Worm (Caenorhabditis elegans) whole organism, L1 larva: ENCODE data around the gene bath-24.

Experiments
- C04F5.9 ChIP-seq: sonication (generic microtip); optimal IDR thresholded peaks from 2 replicates; lab custom pipeline; 2016; ENCODE audit warnings: missing genetic modification characterization, missing compliant biosample characterization
- aha-1 ChIP-seq: fragments of 150-350 bp; optimal IDR thresholded peaks from 2 replicates; lab custom pipeline; 2014; ENCODE audit warnings: missing biosample characterization, missing genetic modification characterization
- aly-2 ChIP-seq: fragments of 150-350 bp; optimal IDR thresholded peaks from 2 replicates; lab custom pipeline; 2014; ENCODE audit warnings: missing biosample characterization, missing genetic modification characterization
- blmp-1 ChIP-seq: fragments of 150-350 bp; optimal IDR thresholded peaks from 2 replicates; lab custom pipeline; 2014; ENCODE audit warnings: missing biosample characterization, missing genetic modification characterization
- ceh-63 ChIP-seq: fragments of 200-800 bp; sonication (Bioruptor generic); optimal IDR thresholded peaks from 2 replicates; lab custom pipeline; 2018; ENCODE audit warnings: mild to moderate bottlenecking, missing genetic modification characterization, missing compliant biosample characterization
- ceh-82 ChIP-seq, 3 experiments: fragments of 150-350 bp in 1 of 3; sonication (generic microtip) in 2 of 3; optimal IDR thresholded peaks; 2 replicates each; lab custom pipeline; 2014 to 2017; ENCODE audit warnings: missing biosample characterization in 3 of 3, missing genetic modification characterization in 3 of 3
- ceh-88 ChIP-seq: fragments of 200-800 bp; sonication (Bioruptor generic); IDR thresholded peaks from 2 replicates; pipeline ENCODE4 v1.3.6; 2022; ENCODE audit warnings: missing genetic modification characterization, missing compliant biosample characterization
- ceh-90 ChIP-seq: sonication (generic microtip); optimal IDR thresholded peaks from 2 replicates; lab custom pipeline; 2016; ENCODE audit warnings: missing genetic modification characterization, missing compliant biosample characterization
- dpl-1 ChIP-seq, 3 experiments: fragments of 150-350 bp in 2 of 3; sonication (generic microtip) in 1 of 3; optimal IDR thresholded peaks; 2 replicates each; lab custom pipeline; 2014 to 2017; ENCODE audit warnings: missing biosample characterization in 3 of 3, missing genetic modification characterization in 3 of 3, missing genetic modification reagents in 3 of 3
- dsc-1 ChIP-seq: sonication (generic microtip); optimal IDR thresholded peaks from 2 replicates; lab custom pipeline; 2016; ENCODE audit warnings: mild to moderate bottlenecking, missing genetic modification characterization, missing compliant biosample characterization
- efl-1 ChIP-seq, 4 experiments: fragments of 150-350 bp; optimal IDR thresholded peaks in 3 of 4; peaks in 1 of 4; 1 replicate in 1 of 4; 2 replicates in 3 of 4; lab custom pipeline; 2014; ENCODE audit warnings: missing biosample characterization in 2 of 4, missing genetic modification characterization in 2 of 4, missing genetic modification reagents in 2 of 4
- efl-3 ChIP-seq: fragments of 200-800 bp; sonication (Bioruptor generic); optimal IDR thresholded peaks from 2 replicates; lab custom pipeline; 2018; ENCODE audit warnings: mild to moderate bottlenecking, missing genetic modification characterization, missing compliant biosample characterization
- egl-13 ChIP-seq: sonication (generic microtip); optimal IDR thresholded peaks from 2 replicates; lab custom pipeline; 2016; ENCODE audit warnings: missing genotype, missing genetic modification reagents, missing genetic modification characterization, missing compliant biosample characterization
- elt-2 ChIP-seq: sonication (generic microtip); optimal IDR thresholded peaks from 2 replicates; lab custom pipeline; 2016; ENCODE audit warnings: missing genetic modification characterization, mild to moderate bottlenecking, inconsistent platforms, missing compliant biosample characterization, missing genetic modification reagents
- ets-5 ChIP-seq: fragments of 200-800 bp; sonication (Bioruptor generic); IDR thresholded peaks from 2 replicates; pipeline ENCODE4 v1.3.6; 2022; ENCODE audit warnings: missing genetic modification characterization, missing compliant biosample characterization
- fkh-10 ChIP-seq: sonication (generic microtip); optimal IDR thresholded peaks from 2 replicates; lab custom pipeline; 2017; ENCODE audit warnings: missing biosample characterization, missing genetic modification reagents, missing genetic modification characterization
- fkh-8 ChIP-seq: sonication (generic microtip); optimal IDR thresholded peaks from 2 replicates; lab custom pipeline; 2016; ENCODE audit warnings: mild to moderate bottlenecking, missing genetic modification characterization, missing compliant biosample characterization
- fos-1 ChIP-seq: fragments of 150-350 bp; optimal IDR thresholded peaks from 2 replicates; lab custom pipeline; 2014; ENCODE audit warnings: missing biosample characterization, missing genetic modification characterization
- grh-1 ChIP-seq: fragments of 200-800 bp; sonication (Bioruptor generic); IDR thresholded peaks from 2 replicates; pipeline ENCODE4 v1.3.6; 2022; ENCODE audit warnings: missing genetic modification reagents, missing genetic modification characterization, missing compliant biosample characterization
- hlh-17 ChIP-seq: fragments of 200-800 bp; sonication (Bioruptor generic); optimal IDR thresholded peaks from 2 replicates; lab custom pipeline; 2018; ENCODE audit warnings: missing genetic modification characterization, mild to moderate bottlenecking, missing compliant biosample characterization, moderate library complexity, borderline replicate concordance
- hpl-2 ChIP-seq: fragments of 150-350 bp; optimal IDR thresholded peaks from 2 replicates; lab custom pipeline; 2014; ENCODE audit warnings: missing biosample characterization, missing genetic modification reagents, missing genetic modification characterization
- isw-1 ChIP-seq: fragments of 200-800 bp; sonication (Bioruptor generic); IDR thresholded peaks from 2 replicates; pipeline ENCODE4 v1.3.6; 2022; ENCODE audit warnings: missing genetic modification characterization, missing compliant biosample characterization
- jun-1 ChIP-seq: fragments of 150-350 bp; optimal IDR thresholded peaks from 2 replicates; lab custom pipeline; 2014; ENCODE audit warnings: missing biosample characterization, missing genetic modification reagents, missing genetic modification characterization
- lin-13 ChIP-seq: fragments of 150-350 bp; optimal IDR thresholded peaks from 2 replicates; lab custom pipeline; 2014; ENCODE audit warnings: missing biosample characterization, missing genetic modification reagents, missing genetic modification characterization
- lin-14 ChIP-seq: fragments of 200-800 bp; sonication (Bioruptor generic); optimal IDR thresholded peaks from 2 replicates; lab custom pipeline; 2018; ENCODE audit warnings: mild to moderate bottlenecking, missing genetic modification characterization, moderate library complexity, missing compliant biosample characterization
- lin-15B ChIP-seq: fragments of 150-350 bp; sonication (generic microtip); optimal IDR thresholded peaks from 3 replicates; lab custom pipeline; 2014; ENCODE audit warnings: missing biosample characterization, missing genetic modification characterization
- lin-35 ChIP-seq, 2 experiments: fragments of 150-350 bp; optimal IDR thresholded peaks; 2 replicates each; lab custom pipeline; 2014; ENCODE audit warnings: missing biosample characterization in 2 of 2, missing genetic modification characterization in 2 of 2, missing genetic modification reagents in 2 of 2
- lin-39 ChIP-seq: fragments of 150-350 bp; optimal IDR thresholded peaks from 2 replicates; lab custom pipeline; 2014; ENCODE audit warnings: missing biosample characterization, missing genetic modification reagents, missing genetic modification characterization
- lir-3 ChIP-seq: sonication (generic microtip); optimal IDR thresholded peaks from 2 replicates; lab custom pipeline; 2016; ENCODE audit warnings: mild to moderate bottlenecking, missing genetic modification characterization, moderate library complexity, missing compliant biosample characterization; ENCODE audit not compliant: poor library complexity
- lsy-2 ChIP-seq, 2 experiments: fragments of 150-350 bp; optimal IDR thresholded peaks; 2 replicates each; lab custom pipeline; 2014; ENCODE audit warnings: missing biosample characterization in 2 of 2, missing genetic modification characterization in 2 of 2
- mdl-1 ChIP-seq, 2 experiments: fragments of 150-350 bp; optimal IDR thresholded peaks; 2 replicates each; lab custom pipeline; 2014 to 2017; ENCODE audit warnings: missing biosample characterization in 2 of 2, missing genetic modification characterization in 2 of 2, inconsistent platforms in 1 of 2
- mef-2 ChIP-seq: fragments of 150-350 bp; optimal IDR thresholded peaks from 2 replicates; lab custom pipeline; 2014; ENCODE audit warnings: missing biosample characterization, missing genetic modification characterization
- mep-1 ChIP-seq: fragments of 150-350 bp; optimal IDR thresholded peaks from 2 replicates; lab custom pipeline; 2014; ENCODE audit warnings: missing biosample characterization, missing genetic modification characterization
- nhr-11 ChIP-seq: fragments of 150-350 bp; optimal IDR thresholded peaks from 2 replicates; lab custom pipeline; 2014; ENCODE audit warnings: missing biosample characterization, missing genetic modification characterization
- nhr-20 ChIP-seq: sonication (generic microtip); optimal IDR thresholded peaks from 2 replicates; lab custom pipeline; 2016; ENCODE audit warnings: mild to moderate bottlenecking, missing genetic modification characterization, missing compliant biosample characterization
- nhr-28 ChIP-seq: fragments of 150-350 bp; optimal IDR thresholded peaks from 2 replicates; lab custom pipeline; 2014; ENCODE audit warnings: missing biosample characterization, missing genetic modification characterization
- nhr-71 ChIP-seq: sonication (generic microtip); optimal IDR thresholded peaks from 2 replicates; lab custom pipeline; 2016; ENCODE audit warnings: mild to moderate bottlenecking, missing genetic modification characterization, moderate library complexity, missing compliant biosample characterization
- nhr-85 ChIP-seq: sonication (generic microtip); peaks from one replicate; lab custom pipeline; 2016; ENCODE audit warnings: missing genetic modification characterization, inconsistent platforms, missing compliant biosample characterization
- nhr-90 ChIP-seq: sonication (generic microtip); optimal IDR thresholded peaks from 2 replicates; lab custom pipeline; 2016; ENCODE audit warnings: mild to moderate bottlenecking, missing genetic modification characterization, missing compliant biosample characterization; ENCODE audit not compliant: poor library complexity
- pag-3 ChIP-seq: sonication (generic microtip); optimal IDR thresholded peaks from 2 replicates; lab custom pipeline; 2017; ENCODE audit warnings: missing genetic modification characterization, mild to moderate bottlenecking, missing compliant biosample characterization, antibody characterized with exemption, borderline replicate concordance; ENCODE audit not compliant: insufficient read depth
- pax-3 ChIP-seq: fragments of 200-800 bp; sonication (Bioruptor generic); optimal IDR thresholded peaks from 2 replicates; lab custom pipeline; 2018; ENCODE audit warnings: mild to moderate bottlenecking, missing genetic modification characterization, moderate library complexity, missing compliant biosample characterization
- skn-1 ChIP-seq: fragments of 150-350 bp; optimal IDR thresholded peaks from 2 replicates; lab custom pipeline; 2014; ENCODE audit warnings: missing biosample characterization, missing genetic modification characterization
- snpc-4 ChIP-seq: fragments of 150-350 bp; optimal IDR thresholded peaks from 2 replicates; lab custom pipeline; 2014; ENCODE audit warnings: missing biosample characterization, missing genetic modification characterization
- sox-4 ChIP-seq: sonication (generic microtip); optimal IDR thresholded peaks from 2 replicates; lab custom pipeline; 2016; ENCODE audit warnings: missing genetic modification characterization, missing compliant biosample characterization
- sptf-1 ChIP-seq: fragments of 150-350 bp; optimal IDR thresholded peaks from 2 replicates; lab custom pipeline; 2014; ENCODE audit warnings: missing biosample characterization, missing genetic modification characterization
- unc-130 ChIP-seq: fragments of 150-350 bp; optimal IDR thresholded peaks from 2 replicates; lab custom pipeline; 2017; ENCODE audit warnings: missing biosample characterization, missing genetic modification characterization, inconsistent platforms
- unc-62 ChIP-seq: fragments of 150-350 bp; optimal IDR thresholded peaks from 2 replicates; lab custom pipeline; 2014; ENCODE audit warnings: missing biosample characterization, missing genetic modification reagents, missing genetic modification characterization
- unc-86 ChIP-seq: sonication (generic microtip); optimal IDR thresholded peaks from 2 replicates; lab custom pipeline; 2016; ENCODE audit warnings: missing genetic modification characterization, missing compliant biosample characterization
- unc-98 ChIP-seq: fragments of 200-800 bp; sonication (Bioruptor generic); IDR thresholded peaks from 2 replicates; pipeline ENCODE4 v1.3.6; 2022; ENCODE audit warnings: missing genetic modification characterization, missing compliant biosample characterization
- vab-15 ChIP-seq: sonication (generic microtip); optimal IDR thresholded peaks from 2 replicates; lab custom pipeline; 2017; ENCODE audit warnings: missing genotype, mild to moderate bottlenecking, missing genetic modification characterization, missing compliant biosample characterization
- xbp-1 ChIP-seq: sonication (generic microtip); optimal IDR thresholded peaks from 2 replicates; lab custom pipeline; 2016; ENCODE audit warnings: missing genetic modification characterization, missing compliant biosample characterization
- zag-1 ChIP-seq: fragments of 150-350 bp; optimal IDR thresholded peaks from 2 replicates; lab custom pipeline; 2014; ENCODE audit warnings: missing biosample characterization, missing genetic modification characterization
- zip-4 ChIP-seq: fragments of 200-800 bp; sonication (Bioruptor generic); optimal IDR thresholded peaks from 2 replicates; lab custom pipeline; 2018; ENCODE audit warnings: mild to moderate bottlenecking, missing genetic modification characterization, moderate library complexity, missing compliant biosample characterization

The bath-24 gene

ce11 chrII:2058985-2059384, 13.6 kb upstream of the bath-24 start, which contains the start of gene F07E5.5 (continued):
- TF ChIP-seq hpl-2 (GFP tag; lab: Kevin White, UChicago) (no peak), fkh-8 (tag; lab: Kevin White, UChicago) (peak; percentile 43), ceh-82 (tag; optimal IDR thresholded peaks at IDR 0.05; lab: Kevin White, UChicago) (peak; percentile 19 to 66 (median 64)), blmp-1 (tag; lab: Kevin White, UChicago) (peak; percentile 13), aly-2 (tag; lab: Kevin White, UChicago) (no peak), sox-4 (tag; lab: Kevin White, UChicago) (no peak), lin-13 (GFP tag; lab: Kevin White, UChicago) (peak; percentile 4), mef-2 (tag; lab: Kevin White, UChicago) (no peak), lin-15B (tag; lab: Kevin White, UChicago) (peak; percentile 41), lsy-2 (tag; optimal IDR thresholded peaks at IDR 0.05; lab: Kevin White, UChicago) (peak; percentile 96 to 98), mep-1 (tag; lab: Kevin White, UChicago) (peak; percentile 77), zip-4 (GFP tag; lab: Kevin White, UChicago) (no peak), fos-1 (no peak), nhr-11 (peak; percentile 14), nhr-71 (tag; lab: Kevin White, UChicago) (no peak), unc-86 (tag; lab: Kevin White, UChicago) (peak; percentile 10), hlh-17 (GFP tag; lab: Kevin White, UChicago) (no peak), xbp-1 (tag; lab: Kevin White, UChicago) (peak; percentile 45), unc-130 (peak; percentile 79), mdl-1 (tag; optimal IDR thresholded peaks at IDR 0.05; lab: Kevin White, UChicago) (peak in 1 of 2 experiments; percentile 14), C04F5.9 (no peak), pag-3 (tag; lab: Kevin White, UChicago) (no peak), lir-3 (tag; lab: Kevin White, UChicago) (no peak), nhr-90 (tag; lab: Kevin White, UChicago) (no peak), elt-2 (tag; lab: Kevin White, UChicago) (peak; percentile 28), dpl-1 (GFP tag; optimal IDR thresholded peaks at IDR 0.05; lab: Kevin White, UChicago) (peak; percentile 54 to 78 (median 74)), ceh-90 (tag; lab: Kevin White, UChicago) (no peak), nhr-85 (tag; lab: Kevin White, UChicago) (peak; percentile 68), grh-1 (GFP tag; lab: Robert Waterston, UW) (no peak), nhr-28 (tag; lab: Kevin White, UChicago) (no peak), aha-1 (tag; lab: Kevin White, UChicago) (no peak), lin-35 (GFP tag; optimal IDR thresholded peaks at IDR 0.05; lab: Kevin White, UChicago) (peak; percentile 61 to 77), skn-1 (tag; lab: Kevin White, UChicago) (peak; percentile 55), ets-5 (no peak), sptf-1 (no peak), isw-1 (GFP tag; lab: Robert Waterston, UW) (peak; percentile 25), nhr-20 (tag; lab: Kevin White, UChicago) (no peak), lin-39 (tag; lab: Kevin White, UChicago) (peak; percentile 5), ceh-63 (GFP tag; lab: Kevin White, UChicago) (no peak), ceh-88 (GFP tag; lab: Robert Waterston, UW) (no peak), snpc-4 (tag; lab: Kevin White, UChicago) (peak; percentile 23), efl-3 (no peak), zag-1 (tag; lab: Kevin White, UChicago) (no peak), vab-15 (tag; lab: Kevin White, UChicago) (peak; percentile 27), egl-13 (tag; lab: Kevin White, UChicago) (no peak), efl-1 (optimal IDR thresholded peaks at IDR 0.05; lab: Kevin White, UChicago) (peak; percentile 75 to 78), efl-1 (GFP tag; optimal IDR thresholded peaks at IDR 0.05 in 1 of 2; lab: Kevin White, UChicago) (peak; percentile 75 to 97), pax-3 (tag; lab: Kevin White, UChicago) (no peak), unc-98 (no peak), lin-14 (GFP tag; lab: Kevin White, UChicago) (no peak), unc-62 (GFP tag; lab: Kevin White, UChicago) (no peak), dsc-1 (tag; lab: Kevin White, UChicago) (no peak), jun-1 (tag; lab: Kevin White, UChicago) (no peak), fkh-10 (no peak)
